Fruit fly (Drosophila melanogaster) whole organism: ENCODE data around the gene CG9961.

Source experiments
- CG8478 ChIP-seq: fragments of >200 bp; optimal IDR thresholded peaks from 2 replicates; lab custom pipeline; 2018; ENCODE audit warnings: inconsistent platforms
- Dll ChIP-seq: fragments of >200 bp; optimal IDR thresholded peaks from 2 replicates; lab custom pipeline; 2017
- EcR ChIP-seq, 2 experiments: fragments of >200 bp; optimal IDR thresholded peaks; 2 replicates each; lab custom pipeline; 2017; ENCODE audit warnings: missing biosample characterization in 2 of 2, missing genetic modification characterization in 2 of 2, missing genetic modification reagents in 2 of 2
- pan ChIP-seq: fragments of >200 bp; optimal IDR thresholded peaks from 2 replicates; lab custom pipeline; 2017
- psq ChIP-seq: fragments of >200 bp; optimal IDR thresholded peaks from 2 replicates; lab custom pipeline; 2017
- usp ChIP-seq: fragments of >200 bp; optimal IDR thresholded peaks from 2 replicates; lab custom pipeline; 2017; ENCODE audit warnings: missing biosample characterization, missing genetic modification characterization, mixed read lengths

The CG9961 gene

DNA sequence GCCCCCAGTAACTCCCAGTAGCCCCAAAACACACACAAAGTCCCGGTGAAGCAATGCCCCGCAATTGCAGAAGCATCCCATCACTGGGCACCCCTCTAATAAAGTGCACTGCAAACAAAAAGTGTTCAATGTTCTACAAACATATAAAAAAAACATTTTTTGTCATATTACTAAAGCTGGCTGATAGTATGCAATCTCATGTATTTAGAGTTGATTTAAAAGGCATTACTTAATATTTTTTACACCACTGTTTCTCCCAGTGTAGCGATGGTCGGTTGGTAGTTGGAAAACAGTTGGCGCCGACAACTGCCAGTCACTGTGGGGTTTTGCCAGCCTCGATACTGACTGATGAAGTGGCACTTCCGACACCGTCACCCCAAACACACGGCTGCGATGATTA lies 24.4 kb downstream of the CG9961 start:
- TF ChIP-seq Dll (lab: Kevin White, UChicago) (no peak), CG8478 (lab: Kevin White, UChicago) (no peak), pan (no peak), usp (GFP tag; lab: Kevin White, UChicago) (no peak), EcR (GFP tag; optimal IDR thresholded peaks at IDR 0.05; lab: Kevin White, UChicago) (no peak), psq (no peak)

DNA sequence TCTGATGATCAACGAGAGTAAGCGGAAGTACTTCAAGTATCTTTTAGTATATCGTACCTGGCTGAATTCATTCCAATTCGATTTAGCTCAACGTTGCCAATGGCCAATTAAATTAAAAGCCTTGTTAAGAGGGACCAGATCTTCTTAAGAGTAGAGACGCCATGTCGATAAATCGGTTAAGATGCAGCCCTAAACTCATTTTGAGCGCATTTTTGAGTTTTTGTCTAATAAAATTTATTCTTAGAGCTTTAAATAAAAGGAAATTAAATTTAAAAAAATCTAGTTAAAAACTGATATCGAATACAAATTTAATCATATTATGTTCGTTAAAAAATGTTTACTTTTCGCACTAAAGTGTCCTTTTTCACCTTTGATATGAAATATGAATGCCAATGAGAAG lies 48.4 kb downstream of the CG9961 start, which contains the start of gene Trf5:
Gene Trf5, minus strand, starts transcription at position 101 of the 400 bp plus-strand sequence.
- TF ChIP-seq usp (GFP tag; lab: Kevin White, UChicago): no peak
- TF ChIP-seq CG8478 (lab: Kevin White, UChicago): no peak
- TF ChIP-seq psq: no peak
- TF ChIP-seq pan: no peak
